Worm (Caenorhabditis elegans): ENCODE results near the gene sir-2.2.

sir-2.2 gene

ce11 chrX:13328034-13328433 is at the start of gene sir-2.2:
TSS of gene sir-2.2 (plus strand) at chrX:13328067.
- TF ChIP-seq ztf-23 (GFP tag; IDR thresholded peaks at IDR 0.05) (no peak), cog-1 (tag; optimal IDR thresholded peaks at IDR 0.05) (no peak), flt-1 (GFP tag; IDR thresholded peaks at IDR 0.05) (no peak), ref-1 (GFP tag; conservative IDR thresholded peaks at IDR 0.05) (no peak), tab-1 (GFP tag; IDR thresholded peaks at IDR 0.05) (no peak), med-1 (GFP tag; optimal IDR thresholded peaks at IDR 0.05; ENCODE audit: insufficient read depth) (no peak)

ce11 chrX:13278876-13279275 is 49.0 kb upstream of the sir-2.2 start, which contains the start of gene phf-33:
TSS of gene phf-33 (minus strand) at chrX:13278976.
- TF ChIP-seq ztf-23 (GFP tag; IDR thresholded peaks at IDR 0.05): no peak
- no peak for TF ChIP-seq med-1 (GFP tag; optimal IDR thresholded peaks at IDR 0.05; ENCODE audit: insufficient read depth)
- no peak for TF ChIP-seq ztf-29 (GFP tag; IDR thresholded peaks at IDR 0.05)
- no peak for TF ChIP-seq flt-1 (GFP tag; IDR thresholded peaks at IDR 0.05)
- TF ChIP-seq klf-2 (GFP tag; conservative IDR thresholded peaks at IDR 0.05): no peak
- no peak for TF ChIP-seq cog-1 (tag; optimal IDR thresholded peaks at IDR 0.05)
- TF ChIP-seq ref-1 (GFP tag; conservative IDR thresholded peaks at IDR 0.05): no peak
- no peak for TF ChIP-seq tab-1 (GFP tag; IDR thresholded peaks at IDR 0.05)
- no peak for TF ChIP-seq T22C8.4 (GFP tag; IDR thresholded peaks at IDR 0.05)

ce11 chrX:13283462-13283861 is 44.4 kb upstream of the sir-2.2 start:
- TF ChIP-seq flt-1 (GFP tag; IDR thresholded peaks at IDR 0.05) (peak; percentile 53; the same call in 1 of the 2 replicates), tab-1 (GFP tag; IDR thresholded peaks at IDR 0.05) (no peak)

- TF ChIP-seq cog-1 (tag; optimal IDR thresholded peaks at IDR 0.05): no peak
- TF ChIP-seq ref-1 (GFP tag; conservative IDR thresholded peaks at IDR 0.05): no peak
- no peak for TF ChIP-seq flt-1 (GFP tag; IDR thresholded peaks at IDR 0.05)
- no peak for TF ChIP-seq ztf-29 (GFP tag; IDR thresholded peaks at IDR 0.05)
- TF ChIP-seq med-1 (GFP tag; optimal IDR thresholded peaks at IDR 0.05; ENCODE audit: insufficient read depth): no peak
- TF ChIP-seq tab-1 (GFP tag; IDR thresholded peaks at IDR 0.05): no peak
- no peak for TF ChIP-seq ztf-23 (GFP tag; IDR thresholded peaks at IDR 0.05)
- TF ChIP-seq klf-2 (GFP tag; conservative IDR thresholded peaks at IDR 0.05): no peak
- TF ChIP-seq T22C8.4 (GFP tag; IDR thresholded peaks at IDR 0.05): no peak
These were observed 43.8 kb upstream of the sir-2.2 start, which contains the start of gene cyp-14A4 for ce11 chrX:13284091-13284490. TSS of gene cyp-14A4 (minus strand) at chrX:13284197.

- no peak for TF ChIP-seq med-1 (GFP tag; optimal IDR thresholded peaks at IDR 0.05; ENCODE audit: insufficient read depth)
- 0 out of 2 replicates have a peak, but pooled peaks have one; percentile 45 for TF ChIP-seq flt-1 (GFP tag; IDR thresholded peaks at IDR 0.05)
These were observed 43.2 kb upstream of the sir-2.2 start for ce11 chrX:13284618-13285017.

- TF ChIP-seq tab-1 (GFP tag; IDR thresholded peaks at IDR 0.05) (no peak), flt-1 (GFP tag; IDR thresholded peaks at IDR 0.05) (no peak), cog-1 (tag; optimal IDR thresholded peaks at IDR 0.05) (no peak), ref-1 (GFP tag; conservative IDR thresholded peaks at IDR 0.05) (no peak), med-1 (GFP tag; optimal IDR thresholded peaks at IDR 0.05; ENCODE audit: insufficient read depth) (no peak), ztf-23 (GFP tag; IDR thresholded peaks at IDR 0.05) (no peak), klf-2 (GFP tag; conservative IDR thresholded peaks at IDR 0.05) (no peak), ztf-29 (GFP tag; IDR thresholded peaks at IDR 0.05) (no peak)
These were observed 41.3 kb upstream of the sir-2.2 start, which contains the start of gene R04D3.2 for ce11 chrX:13286533-13286932. TSS of gene R04D3.2 (minus strand) at chrX:13286633.

ce11 chrX:13288715-13289114 is 39.2 kb upstream of the sir-2.2 start, which contains the start of gene R04D3.4:
TSS of gene R04D3.4 (minus strand) at chrX:13288815.
- TF ChIP-seq med-1 (GFP tag; optimal IDR thresholded peaks at IDR 0.05; ENCODE audit: insufficient read depth): no peak
- TF ChIP-seq flt-1 (GFP tag; IDR thresholded peaks at IDR 0.05): no peak
- TF ChIP-seq ref-1 (GFP tag; conservative IDR thresholded peaks at IDR 0.05): no peak
- TF ChIP-seq ztf-29 (GFP tag; IDR thresholded peaks at IDR 0.05): no peak
- TF ChIP-seq ztf-23 (GFP tag; IDR thresholded peaks at IDR 0.05): no peak
- TF ChIP-seq cog-1 (tag; optimal IDR thresholded peaks at IDR 0.05): no peak
- TF ChIP-seq tab-1 (GFP tag; IDR thresholded peaks at IDR 0.05): no peak
- no peak for TF ChIP-seq T22C8.4 (GFP tag; IDR thresholded peaks at IDR 0.05)
- TF ChIP-seq klf-2 (GFP tag; conservative IDR thresholded peaks at IDR 0.05): no peak

- TF ChIP-seq klf-2 (GFP tag; conservative IDR thresholded peaks at IDR 0.05) (no peak), tab-1 (GFP tag; IDR thresholded peaks at IDR 0.05) (no peak), ztf-29 (GFP tag; IDR thresholded peaks at IDR 0.05) (no peak), flt-1 (GFP tag; IDR thresholded peaks at IDR 0.05) (no peak), ref-1 (GFP tag; conservative IDR thresholded peaks at IDR 0.05) (no peak), med-1 (GFP tag; optimal IDR thresholded peaks at IDR 0.05; ENCODE audit: insufficient read depth) (no peak), ztf-23 (GFP tag; IDR thresholded peaks at IDR 0.05) (no peak), cog-1 (tag; optimal IDR thresholded peaks at IDR 0.05) (no peak), T22C8.4 (GFP tag; IDR thresholded peaks at IDR 0.05) (no peak)
These were observed 37.3 kb upstream of the sir-2.2 start, which contains the start of gene R04D3.3 for ce11 chrX:13290531-13290930. TSS of gene R04D3.3 (minus strand) at chrX:13290631.

- TF ChIP-seq ztf-29 (GFP tag; IDR thresholded peaks at IDR 0.05) (no peak), ref-1 (GFP tag; conservative IDR thresholded peaks at IDR 0.05) (no peak), klf-2 (GFP tag; conservative IDR thresholded peaks at IDR 0.05) (no peak), T22C8.4 (GFP tag; IDR thresholded peaks at IDR 0.05) (no peak), cog-1 (tag; optimal IDR thresholded peaks at IDR 0.05) (no peak), tab-1 (GFP tag; IDR thresholded peaks at IDR 0.05) (no peak), med-1 (GFP tag; optimal IDR thresholded peaks at IDR 0.05; ENCODE audit: insufficient read depth) (no peak), flt-1 (GFP tag; IDR thresholded peaks at IDR 0.05) (no peak), ztf-23 (GFP tag; IDR thresholded peaks at IDR 0.05) (no peak)
These were observed 36.4 kb upstream of the sir-2.2 start, which contains the start of gene srd-38 for ce11 chrX:13291506-13291905. TSS of gene srd-38 (plus strand) at chrX:13291806.

- TF ChIP-seq cog-1 (tag; optimal IDR thresholded peaks at IDR 0.05) (no peak), med-1 (GFP tag; optimal IDR thresholded peaks at IDR 0.05; ENCODE audit: insufficient read depth) (no peak), ztf-29 (GFP tag; IDR thresholded peaks at IDR 0.05) (no peak), tab-1 (GFP tag; IDR thresholded peaks at IDR 0.05) (no peak), T22C8.4 (GFP tag; IDR thresholded peaks at IDR 0.05) (no peak), klf-2 (GFP tag; conservative IDR thresholded peaks at IDR 0.05) (no peak), ref-1 (GFP tag; conservative IDR thresholded peaks at IDR 0.05) (no peak), ztf-23 (GFP tag; IDR thresholded peaks at IDR 0.05) (no peak), flt-1 (GFP tag; IDR thresholded peaks at IDR 0.05) (no peak)
These were observed 34.8 kb upstream of the sir-2.2 start for ce11 chrX:13293023-13293422.

Measured in whole organism, midembryonic.